Worm (Caenorhabditis elegans) whole organism, L3 larva: ENCODE data around the gene nhr-253.

Experiments
- R02D3.7 ChIP-seq: fragments of 150-350 bp; optimal IDR thresholded peaks from 2 replicates; lab custom pipeline; 2014; ENCODE audit warnings: missing biosample characterization, missing genetic modification characterization
- aly-2 ChIP-seq: fragments of 150-350 bp; optimal IDR thresholded peaks from 2 replicates; lab custom pipeline; 2014; ENCODE audit warnings: missing biosample characterization, missing genetic modification characterization
- ceh-16 ChIP-seq: sonication (generic microtip); optimal IDR thresholded peaks from 2 replicates; lab custom pipeline; 2017; ENCODE audit warnings: missing biosample characterization, missing genetic modification characterization
- daf-12 ChIP-seq: fragments of 150-350 bp; optimal IDR thresholded peaks from 2 replicates; lab custom pipeline; 2014; ENCODE audit warnings: missing biosample characterization, missing genetic modification reagents, missing genetic modification characterization
- egl-27 ChIP-seq: sonication (generic microtip); optimal IDR thresholded peaks from 4 replicates; lab custom pipeline; 2017; ENCODE audit warnings: missing biosample characterization, missing genetic modification reagents, missing genetic modification characterization
- egl-5 ChIP-seq: fragments of 150-350 bp; optimal IDR thresholded peaks from 2 replicates; lab custom pipeline; 2017; ENCODE audit warnings: missing biosample characterization, missing genetic modification reagents, missing genetic modification characterization, inconsistent platforms
- elt-2 ChIP-seq: sonication (generic microtip); optimal IDR thresholded peaks from 2 replicates; lab custom pipeline; 2016; ENCODE audit warnings: missing genetic modification reagents, mild to moderate bottlenecking, missing genetic modification characterization, missing compliant biosample characterization
- elt-3 ChIP-seq, 3 experiments: fragments of 150-350 bp in 1 of 3; sonication (generic microtip) in 2 of 3; optimal IDR thresholded peaks; 2 replicates in 2 of 3; 4 replicates in 1 of 3; lab custom pipeline; 2014 to 2017; ENCODE audit warnings: missing biosample characterization in 3 of 3, missing genetic modification characterization in 3 of 3
- eor-1 ChIP-seq, 2 experiments: fragments of 150-350 bp; optimal IDR thresholded peaks; 2 replicates each; lab custom pipeline; 2014 to 2018; ENCODE audit warnings: missing biosample characterization in 2 of 2, missing genetic modification characterization in 2 of 2
- fkh-2 ChIP-seq: fragments of 150-350 bp; optimal IDR thresholded peaks from 2 replicates; lab custom pipeline; 2014; ENCODE audit warnings: missing biosample characterization, missing genetic modification reagents, missing genetic modification characterization
- hmg-11 ChIP-seq: sonication (generic microtip); optimal IDR thresholded peaks from 2 replicates; lab custom pipeline; 2016; ENCODE audit warnings: missing genetic modification characterization, missing compliant biosample characterization
- lin-15B ChIP-seq: fragments of 150-350 bp; optimal IDR thresholded peaks from 2 replicates; lab custom pipeline; 2014; ENCODE audit warnings: missing biosample characterization, missing genetic modification characterization
- lin-39 ChIP-seq: fragments of 150-350 bp; optimal IDR thresholded peaks from 2 replicates; lab custom pipeline; 2018; ENCODE audit warnings: missing biosample characterization, missing genetic modification reagents, missing genetic modification characterization
- mdl-1 ChIP-seq: fragments of 150-350 bp; optimal IDR thresholded peaks from 2 replicates; lab custom pipeline; 2014; ENCODE audit warnings: missing biosample characterization, missing genetic modification characterization
- nhr-11 ChIP-seq: fragments of 150-350 bp; optimal IDR thresholded peaks from 2 replicates; lab custom pipeline; 2014; ENCODE audit warnings: missing biosample characterization, missing genetic modification characterization
- nhr-12 ChIP-seq: fragments of 150-350 bp; optimal IDR thresholded peaks from 2 replicates; lab custom pipeline; 2014; ENCODE audit warnings: missing biosample characterization, missing genetic modification characterization
- nhr-23 ChIP-seq: fragments of 150-350 bp; optimal IDR thresholded peaks from 2 replicates; lab custom pipeline; 2014; ENCODE audit warnings: missing biosample characterization, missing genetic modification reagents, missing genetic modification characterization
- nhr-25 ChIP-seq: sonication (generic microtip); optimal IDR thresholded peaks from 2 replicates; lab custom pipeline; 2017; ENCODE audit warnings: missing biosample characterization, missing genetic modification characterization
- nhr-28 ChIP-seq: fragments of 150-350 bp; optimal IDR thresholded peaks from 2 replicates; lab custom pipeline; 2014; ENCODE audit warnings: missing biosample characterization, missing genetic modification characterization
- nhr-77 ChIP-seq: fragments of 150-350 bp; optimal IDR thresholded peaks from 2 replicates; lab custom pipeline; 2014; ENCODE audit warnings: missing biosample characterization, missing genetic modification characterization
- pqm-1 ChIP-seq: fragments of 150-350 bp; optimal IDR thresholded peaks from 2 replicates; lab custom pipeline; 2017; ENCODE audit warnings: missing biosample characterization, missing genetic modification characterization, inconsistent platforms
- sea-2 ChIP-seq: fragments of 150-350 bp; sonication (generic microtip); optimal IDR thresholded peaks from 4 replicates; lab custom pipeline; 2014; ENCODE audit warnings: missing biosample characterization, missing genetic modification reagents, missing genetic modification characterization
- skn-1 ChIP-seq: fragments of 150-350 bp; optimal IDR thresholded peaks from 2 replicates; lab custom pipeline; 2014; ENCODE audit warnings: missing biosample characterization, missing genetic modification characterization
- unc-39 ChIP-seq: sonication (generic microtip); optimal IDR thresholded peaks from 4 replicates; lab custom pipeline; 2017; ENCODE audit warnings: missing biosample characterization, missing genetic modification characterization
- zag-1 ChIP-seq: fragments of 150-350 bp; optimal IDR thresholded peaks from 2 replicates; lab custom pipeline; 2014; ENCODE audit warnings: missing biosample characterization, missing genetic modification characterization
- ztf-11 ChIP-seq: fragments of 150-350 bp; optimal IDR thresholded peaks from 2 replicates; lab custom pipeline; 2014; ENCODE audit warnings: missing biosample characterization, missing genetic modification characterization
- ztf-4 ChIP-seq: fragments of 150-350 bp; optimal IDR thresholded peaks from 2 replicates; lab custom pipeline; 2014; ENCODE audit warnings: missing biosample characterization, missing genetic modification characterization

Gene nhr-253

ce11 chrV:414630-415029, 18.2 kb downstream of the nhr-253 start, which contains the start of gene dod-19:
Gene dod-19 (minus strand): TSS chrV:414759.
- TF ChIP-seq lin-15B (tag; lab: Kevin White, UChicago), result no peak

ce11 chrV:415072-415471, 18.7 kb downstream of the nhr-253 start:
- no peak for TF ChIP-seq zag-1 (tag; lab: Kevin White, UChicago)
- TF ChIP-seq nhr-23 (tag; lab: Kevin White, UChicago), result no peak
- TF ChIP-seq elt-2 (tag; lab: Kevin White, UChicago), result peak; percentile 79
- TF ChIP-seq pqm-1 (tag; lab: Kevin White, UChicago), result peak; percentile 93
- TF ChIP-seq, all 47 proteins: peak for 2

ce11 chrV:417656-418353, 21.4 kb downstream of the nhr-253 start, which contains the start of gene irg-8:
Gene irg-8 (minus strand): TSS chrV:417706.
- TF ChIP-seq elt-2 (tag; lab: Kevin White, UChicago), result peak; percentile 77
- no peak for TF ChIP-seq nhr-23 (tag; lab: Kevin White, UChicago)
- TF ChIP-seq pqm-1 (tag; lab: Kevin White, UChicago), result peak; percentile 25
- TF ChIP-seq egl-5 (tag; lab: Kevin White, UChicago), result no peak

- TF ChIP-seq pqm-1 (tag; lab: Kevin White, UChicago), result no peak
- no peak for TF ChIP-seq nhr-25 (tag; lab: Kevin White, UChicago)
- no peak for TF ChIP-seq sea-2 (GFP tag; lab: Kevin White, UChicago)
- TF ChIP-seq daf-12 (tag; lab: Kevin White, UChicago), result no peak
- TF ChIP-seq lin-15B (tag; lab: Kevin White, UChicago), result no peak
- TF ChIP-seq nhr-11 (tag; lab: Kevin White, UChicago), result no peak
- no peak for TF ChIP-seq aly-2 (tag; lab: Kevin White, UChicago)
- TF ChIP-seq nhr-12 (tag; lab: Kevin White, UChicago), result no peak
- no peak for TF ChIP-seq nhr-28 (tag; lab: Kevin White, UChicago)
- TF ChIP-seq hmg-11 (tag; lab: Kevin White, UChicago), result no peak
- TF ChIP-seq skn-1, result no peak
- no peak for TF ChIP-seq nhr-77 (tag; lab: Kevin White, UChicago)
- TF ChIP-seq eor-1 (tag; optimal IDR thresholded peaks at IDR 0.05; lab: Kevin White, UChicago), result no peak
- TF ChIP-seq lin-39, result no peak
- no peak for TF ChIP-seq ceh-16 (tag; lab: Kevin White, UChicago)
- no peak for TF ChIP-seq egl-27 (tag; lab: Kevin White, UChicago)
- no peak for TF ChIP-seq mdl-1 (tag; lab: Kevin White, UChicago)
- no peak for TF ChIP-seq R02D3.7 (tag; lab: Kevin White, UChicago)
- no peak for TF ChIP-seq fkh-2 (tag; lab: Kevin White, UChicago)
Measured at ce11 chrV:418432-418831, 22.0 kb downstream of the nhr-253 start, which contains the start of gene Y39D8A.1. Gene Y39D8A.1 (plus strand): TSS chrV:418732.

- no peak for TF ChIP-seq R02D3.7 (tag; lab: Kevin White, UChicago)
- no peak for TF ChIP-seq ztf-4 (tag; lab: Kevin White, UChicago)
- peak; percentile 61 for TF ChIP-seq elt-2 (tag; lab: Kevin White, UChicago)
Measured at ce11 chrV:422133-422532, 25.7 kb downstream of the nhr-253 start, which contains the start of gene dod-20. Gene dod-20 (plus strand): TSS chrV:422433.

DNA sequence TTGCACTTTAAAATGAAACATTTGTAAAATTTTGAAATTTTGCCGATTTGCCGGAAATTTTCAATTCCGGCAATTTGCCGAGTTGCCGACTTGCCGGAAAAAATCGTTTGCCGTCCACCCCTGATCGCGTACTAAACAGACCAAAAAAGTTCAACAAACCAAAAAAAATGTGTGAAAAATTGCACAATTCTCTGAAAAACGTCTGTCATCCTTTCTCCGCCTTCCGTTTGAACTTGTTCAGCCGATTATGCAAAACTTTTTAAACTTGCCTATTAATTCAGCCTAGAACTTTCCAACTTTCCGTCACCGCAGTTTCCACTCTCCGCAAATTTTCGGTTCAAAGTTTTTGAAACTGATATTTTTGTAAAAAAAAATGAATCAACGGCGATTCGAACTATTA, 27.7 kb downstream of the nhr-253 start, which contains the start of gene B0554.5:
Gene B0554.5 (plus strand): TSS at position 301 of the 400 bp plus-strand sequence.
- TF ChIP-seq egl-5 (tag; lab: Kevin White, UChicago), result no peak
- no peak for TF ChIP-seq skn-1
- no peak for TF ChIP-seq nhr-23 (tag; lab: Kevin White, UChicago)
- TF ChIP-seq ztf-11, result no peak
- TF ChIP-seq sea-2 (GFP tag; lab: Kevin White, UChicago), result no peak
- TF ChIP-seq mdl-1 (tag; lab: Kevin White, UChicago), result no peak
- TF ChIP-seq nhr-25 (tag; lab: Kevin White, UChicago), result no peak
- no peak for TF ChIP-seq lin-15B (tag; lab: Kevin White, UChicago)
- no peak for TF ChIP-seq eor-1 (tag; optimal IDR thresholded peaks at IDR 0.05; lab: Kevin White, UChicago)
- TF ChIP-seq daf-12 (tag; lab: Kevin White, UChicago), result no peak
- TF ChIP-seq unc-39 (tag; lab: Kevin White, UChicago), result no peak
- TF ChIP-seq ztf-4 (tag; lab: Kevin White, UChicago), result no peak
- TF ChIP-seq hmg-11 (tag; lab: Kevin White, UChicago), result no peak
- no peak for TF ChIP-seq elt-2 (tag; lab: Kevin White, UChicago)
- TF ChIP-seq elt-3 (tag; optimal IDR thresholded peaks at IDR 0.05; lab: Kevin White, UChicago), result no peak
- TF ChIP-seq, all 47 proteins: peak for 0
